Fruit fly (Drosophila melanogaster): Measurements from ENCODE around the gene hec.

- TF ChIP-seq insv (optimal IDR thresholded peaks at IDR 0.05) (no peak), ttk (optimal IDR thresholded peaks at IDR 0.05) (no peak), Myc (optimal IDR thresholded peaks at IDR 0.05) (no peak), psq (optimal IDR thresholded peaks at IDR 0.05) (no peak)
These were observed 10.2 kb upstream of the hec start, which contains the start of gene Mur11Da for dm6 chrX:12967296-12967938.

All from Kc167 (cell line).